Worm (Caenorhabditis elegans): ENCODE measurements around the gene R166.3.

R166.3 gene

DNA sequence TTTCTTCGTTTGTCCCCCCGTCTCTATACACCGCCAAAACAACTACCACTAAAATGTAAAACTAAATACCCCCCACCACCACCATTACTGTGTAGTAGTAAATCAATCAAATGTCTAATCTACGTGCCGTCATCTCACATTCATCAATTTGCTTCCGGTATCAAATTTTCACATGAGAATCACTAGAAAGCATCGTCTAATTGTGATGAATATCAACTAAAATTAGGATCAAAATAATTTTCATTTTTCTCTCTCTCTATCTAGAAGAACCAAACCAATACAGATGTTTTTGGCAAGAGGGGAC lies 7.6 kb upstream of the R166.3 start:
- TF ChIP-seq unc-55 (GFP tag; optimal IDR thresholded peaks at IDR 0.05) (peak; percentile 79), ceh-19 (GFP tag; optimal IDR thresholded peaks at IDR 0.05) (no peak)

DNA sequence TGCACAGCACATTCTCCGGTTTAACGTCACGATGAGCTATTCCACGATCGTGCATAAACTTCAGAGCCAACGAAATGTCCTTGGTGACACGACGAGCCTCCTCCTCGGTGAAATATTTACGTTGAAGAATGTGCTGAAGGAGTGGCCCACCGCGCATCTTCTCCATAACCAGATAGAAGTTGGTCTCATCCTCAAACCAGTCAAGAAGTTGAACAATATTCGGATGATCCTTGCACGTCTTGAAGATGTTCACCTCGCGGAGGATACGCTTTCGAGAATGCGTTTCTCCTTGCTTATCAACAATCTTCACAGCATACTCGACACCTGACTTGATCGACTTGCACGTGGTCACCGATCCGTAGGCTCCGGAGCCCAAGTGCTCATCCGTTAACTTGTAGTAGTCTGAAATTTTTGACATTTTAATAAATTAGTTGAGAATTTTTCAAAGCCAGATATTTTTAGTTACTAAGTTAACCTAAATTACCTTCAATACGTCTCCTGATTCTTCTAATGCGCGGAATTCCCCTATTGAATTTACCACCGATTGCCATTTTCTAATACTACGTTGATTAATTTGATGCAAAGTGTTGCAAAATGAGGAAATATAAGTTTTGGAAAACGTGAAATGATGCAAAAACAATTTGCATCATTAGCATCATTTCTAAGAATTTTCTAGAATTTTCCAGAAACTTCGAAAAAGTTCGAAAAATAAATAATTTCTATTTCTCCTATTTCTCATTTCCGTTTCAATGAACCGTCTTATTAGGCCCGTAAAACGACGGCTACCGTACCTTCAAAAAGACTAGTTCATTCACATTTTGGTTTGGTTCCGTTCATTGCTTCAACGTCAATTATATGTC lies 7.0 kb upstream of the R166.3 start:
- TF ChIP-seq hlh-8 (tag; optimal IDR thresholded peaks at IDR 0.05) = no peak
- TF ChIP-seq hlh-15 (tag; optimal IDR thresholded peaks at IDR 0.05) = no peak
- TF ChIP-seq elt-2 (tag; optimal IDR thresholded peaks at IDR 0.05) = no peak
- TF ChIP-seq nfya-1 (tag; optimal IDR thresholded peaks at IDR 0.05) = no peak
- no peak for TF ChIP-seq lin-11 (tag; optimal IDR thresholded peaks at IDR 0.05)
- TF ChIP-seq hlh-13 (GFP tag; optimal IDR thresholded peaks at IDR 0.05) = no peak
- TF ChIP-seq ahr-1 (tag; optimal IDR thresholded peaks at IDR 0.05) = no peak
- no peak for TF ChIP-seq sdc-2 (tag; optimal IDR thresholded peaks at IDR 0.05)
- TF ChIP-seq hlh-30 (tag; optimal IDR thresholded peaks at IDR 0.05; ENCODE audit: insufficient read depth) = no peak
- TF ChIP-seq ceh-24 (tag; optimal IDR thresholded peaks at IDR 0.05) = no peak
- no peak for TF ChIP-seq ceh-9 (tag; optimal IDR thresholded peaks at IDR 0.05)

DNA sequence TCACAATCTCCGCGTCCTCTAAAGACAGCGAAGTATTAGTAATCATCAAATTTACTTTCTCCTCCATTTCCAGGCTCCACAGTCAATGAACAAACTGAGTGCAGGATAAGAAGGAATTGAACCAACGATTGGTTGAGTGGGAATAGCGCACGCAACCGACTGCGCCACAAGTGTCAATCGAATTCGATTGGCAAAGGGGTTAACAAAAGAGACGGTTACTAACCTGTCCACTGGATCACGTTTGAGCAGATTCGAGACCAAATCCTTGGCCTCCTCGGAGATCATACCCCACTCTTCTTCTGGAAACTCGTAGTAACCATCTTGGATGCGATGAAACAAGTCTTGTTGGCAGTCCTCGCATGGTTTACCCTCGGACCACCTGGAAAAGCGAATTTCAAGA lies 6.1 kb upstream of the R166.3 start:
- TF ChIP-seq pat-9 (tag; optimal IDR thresholded peaks at IDR 0.05) = peak; percentile 15
- TF ChIP-seq T23F11.4 (GFP tag; optimal IDR thresholded peaks at IDR 0.05) = no peak
- no peak for TF ChIP-seq ttx-3 (tag; optimal IDR thresholded peaks at IDR 0.05)
- no peak for TF ChIP-seq hlh-6 (tag; optimal IDR thresholded peaks at IDR 0.05)
- TF ChIP-seq tbx-2 (tag; optimal IDR thresholded peaks at IDR 0.05) = no peak
- TF ChIP-seq K09A11.1 (tag; optimal IDR thresholded peaks at IDR 0.05; ENCODE audit: insufficient read depth) = no peak
- TF ChIP-seq ama-1 (optimal IDR thresholded peaks at IDR 0.05) = no peak
- TF ChIP-seq ceh-45 (GFP tag; IDR thresholded peaks at IDR 0.05) = no peak
- TF ChIP-seq nhr-11 (tag; optimal IDR thresholded peaks at IDR 0.05) = no peak
- no peak for TF ChIP-seq che-1 (tag; optimal IDR thresholded peaks at IDR 0.05)
- TF ChIP-seq ceh-24 (tag; optimal IDR thresholded peaks at IDR 0.05) = no peak
- TF ChIP-seq ref-2 (tag; optimal IDR thresholded peaks at IDR 0.05) = no peak
- no peak for TF ChIP-seq sox-2 (GFP tag; IDR thresholded peaks at IDR 0.05)
- no peak for TF ChIP-seq pax-1 (tag; optimal IDR thresholded peaks at IDR 0.05)
- no peak for TF ChIP-seq tbx-7 (tag; optimal IDR thresholded peaks at IDR 0.05)
- TF ChIP-seq nhr-232 (tag; optimal IDR thresholded peaks at IDR 0.05) = peak; percentile 0
- TF ChIP-seq Y22D7AL.16 (tag; optimal IDR thresholded peaks at IDR 0.05) = no peak

DNA sequence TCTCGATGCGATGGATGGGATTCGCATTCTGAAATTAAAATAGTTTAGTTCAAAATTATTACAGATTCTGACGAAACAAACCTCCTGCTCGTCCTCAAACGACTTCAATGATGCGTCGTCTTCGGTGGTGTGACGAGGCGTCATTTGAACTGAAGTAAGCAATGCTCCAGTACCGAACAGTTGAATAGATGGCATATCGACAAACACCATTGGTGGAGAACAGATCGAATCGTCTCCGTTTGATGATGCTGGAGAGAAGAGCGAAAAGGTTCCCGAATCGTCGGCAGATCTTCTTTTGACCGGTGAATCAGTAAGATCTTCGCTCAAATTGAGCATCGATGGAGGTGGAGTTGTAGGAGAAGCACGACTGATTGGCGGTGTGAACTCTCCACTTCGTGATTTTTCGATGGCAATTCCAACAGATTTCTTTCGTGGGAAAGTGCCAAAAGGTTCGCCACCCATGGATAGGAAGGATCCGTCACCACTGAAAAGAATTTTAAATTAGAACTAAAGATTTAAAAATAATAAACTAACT lies 5.3 kb upstream of the R166.3 start:
- TF ChIP-seq tbx-7 (tag; optimal IDR thresholded peaks at IDR 0.05) (no peak), tbx-2 (tag; optimal IDR thresholded peaks at IDR 0.05) (no peak), sox-4 (tag; optimal IDR thresholded peaks at IDR 0.05) (no peak), fkh-10 (GFP tag; optimal IDR thresholded peaks at IDR 0.05) (no peak), unc-42 (tag; optimal IDR thresholded peaks at IDR 0.05) (no peak), elt-4 (tag; optimal IDR thresholded peaks at IDR 0.05) (no peak), K09A11.1 (tag; optimal IDR thresholded peaks at IDR 0.05; ENCODE audit: insufficient read depth) (no peak), npax-4 (tag; optimal IDR thresholded peaks at IDR 0.05) (no peak), ceh-45 (GFP tag; IDR thresholded peaks at IDR 0.05) (no peak), hlh-6 (tag; optimal IDR thresholded peaks at IDR 0.05) (no peak), C08G9.2 (tag; optimal IDR thresholded peaks at IDR 0.05) (no peak), sox-2 (GFP tag; IDR thresholded peaks at IDR 0.05) (no peak)
